Worm (Caenorhabditis elegans) whole organism, young adult: ENCODE data around the gene F10G7.10.

Experiments
- B0035.1 ChIP-seq: sonication (generic microtip); optimal IDR thresholded peaks from 2 replicates; lab custom pipeline; 2016; ENCODE audit warnings: missing genetic modification characterization, mild to moderate bottlenecking, missing compliant biosample characterization, missing genotype, missing genetic modification reagents
- B0261.1 ChIP-seq: sonication (generic microtip); optimal IDR thresholded peaks from 2 replicates; lab custom pipeline; 2016; ENCODE audit warnings: mild to moderate bottlenecking, missing genetic modification characterization, moderate library complexity, missing compliant biosample characterization
- F10E7.11 ChIP-seq: sonication (generic microtip); optimal IDR thresholded peaks from 2 replicates; lab custom pipeline; 2017; ENCODE audit warnings: mild to moderate bottlenecking, missing genetic modification characterization, moderate library complexity, missing compliant biosample characterization
- F23B12.7 ChIP-seq: sonication (generic microtip); optimal IDR thresholded peaks from 2 replicates; lab custom pipeline; 2017; ENCODE audit warnings: missing genetic modification characterization, mild to moderate bottlenecking, missing compliant biosample characterization, antibody characterized with exemption, moderate library complexity; ENCODE audit not compliant: insufficient read depth
- F52B5.7 ChIP-seq: sonication (generic microtip); optimal IDR thresholded peaks from 2 replicates; lab custom pipeline; 2016; ENCODE audit warnings: mild to moderate bottlenecking, missing genetic modification characterization, missing compliant biosample characterization
- T07F8.4 ChIP-seq: sonication (generic microtip); optimal IDR thresholded peaks from 2 replicates; lab custom pipeline; 2016; ENCODE audit warnings: mild to moderate bottlenecking, missing genetic modification characterization, moderate library complexity, missing compliant biosample characterization
- ZK185.1 ChIP-seq: sonication (generic microtip); optimal IDR thresholded peaks from 2 replicates; lab custom pipeline; 2016; ENCODE audit warnings: mild to moderate bottlenecking, missing genetic modification characterization, missing compliant biosample characterization; ENCODE audit not compliant: poor library complexity, severe bottlenecking
- attf-6 ChIP-seq: fragments of 200-800 bp; sonication (Bioruptor generic); IDR thresholded peaks from 2 replicates; pipeline ENCODE4 v1.3.6; 2022; ENCODE audit warnings: missing genetic modification reagents, missing genetic modification characterization, missing compliant biosample characterization
- ccch-3 ChIP-seq: fragments of 200-800 bp; sonication (Bioruptor generic); optimal IDR thresholded peaks from 2 replicates; lab custom pipeline; 2018; ENCODE audit warnings: mild to moderate bottlenecking, missing genetic modification characterization, missing compliant biosample characterization
- cebp-1 ChIP-seq, 2 experiments: fragments of 200-800 bp in 1 of 2; sonication (Bioruptor generic) in 1 of 2; sonication (generic microtip) in 1 of 2; IDR thresholded peaks in 1 of 2; optimal IDR thresholded peaks in 1 of 2; 2 replicates each; pipeline versions ENCODE4 v1.3.6 to Lab custom; 2017 to 2022; ENCODE audit warnings: missing compliant biosample characterization in 2 of 2, missing genetic modification characterization in 2 of 2, mild to moderate bottlenecking in 1 of 2, missing genetic modification reagents in 1 of 2, moderate library complexity in 1 of 2
- cebp-2 ChIP-seq: fragments of 200-800 bp; sonication (Bioruptor generic); IDR thresholded peaks from 2 replicates; pipeline ENCODE4 v1.3.6; 2022; ENCODE audit warnings: missing genetic modification characterization, missing compliant biosample characterization
- ceh-100 ChIP-seq: fragments of 200-800 bp; sonication (Bioruptor generic); IDR thresholded peaks from 2 replicates; pipeline ENCODE4 v1.3.6; 2022; ENCODE audit warnings: missing genetic modification reagents, missing genetic modification characterization, missing compliant biosample characterization
- ceh-58 ChIP-seq: fragments of 200-800 bp; sonication (Bioruptor generic); IDR thresholded peaks from 2 replicates; pipeline ENCODE4 v1.3.6; 2022; ENCODE audit warnings: missing genetic modification characterization, missing compliant biosample characterization
- ceh-79 ChIP-seq: sonication (generic microtip); optimal IDR thresholded peaks from 2 replicates; lab custom pipeline; 2017; ENCODE audit warnings: mild to moderate bottlenecking, missing genetic modification characterization, missing compliant biosample characterization
- chd-7 ChIP-seq: sonication (generic microtip); optimal IDR thresholded peaks from 2 replicates; lab custom pipeline; 2016; ENCODE audit warnings: mild to moderate bottlenecking, missing genetic modification characterization, moderate library complexity, missing compliant biosample characterization
- dpff-1 ChIP-seq: sonication (generic microtip); optimal IDR thresholded peaks from 2 replicates; lab custom pipeline; 2017; ENCODE audit warnings: mild to moderate bottlenecking, missing genetic modification characterization, missing compliant biosample characterization
- efl-1 ChIP-seq: fragments of 150-350 bp; optimal IDR thresholded peaks from 2 replicates; lab custom pipeline; 2014; ENCODE audit warnings: missing biosample characterization, missing genetic modification reagents, missing genetic modification characterization
- fkh-3 ChIP-seq: sonication (generic microtip); optimal IDR thresholded peaks from 2 replicates; lab custom pipeline; 2016; ENCODE audit warnings: mild to moderate bottlenecking, missing genetic modification characterization, missing compliant biosample characterization
- hmg-1.2 ChIP-seq: fragments of 200-800 bp; sonication (Bioruptor generic); IDR thresholded peaks from 2 replicates; pipeline ENCODE4 v1.3.6; 2022; ENCODE audit warnings: missing genetic modification reagents, missing genetic modification characterization, missing compliant biosample characterization
- hrde-1 ChIP-seq: sonication (generic microtip); optimal IDR thresholded peaks from 2 replicates; lab custom pipeline; 2016; ENCODE audit warnings: missing genetic modification characterization, mild to moderate bottlenecking, missing compliant biosample characterization, moderate library complexity, missing genotype, missing genetic modification reagents, borderline replicate concordance
- hsf-1 ChIP-seq: fragments of 200-800 bp; sonication (Bioruptor generic); IDR thresholded peaks from 2 replicates; pipeline ENCODE4 v1.3.6; 2022; ENCODE audit warnings: missing genetic modification reagents, missing genetic modification characterization, missing compliant biosample characterization
- let-607 ChIP-seq, 2 experiments: fragments of 200-800 bp in 1 of 2; sonication (Bioruptor generic) in 1 of 2; sonication (generic microtip) in 1 of 2; optimal IDR thresholded peaks; 2 replicates each; lab custom pipeline; 2016 to 2018; ENCODE audit warnings: mild to moderate bottlenecking in 2 of 2, missing compliant biosample characterization in 2 of 2, missing genetic modification characterization in 2 of 2, moderate library complexity in 2 of 2, missing genotype in 1 of 2
- lin-26 ChIP-seq: fragments of 200-800 bp; sonication (Bioruptor generic); IDR thresholded peaks from 2 replicates; pipeline ENCODE4 v1.3.6; 2022; ENCODE audit warnings: missing genetic modification reagents, missing genetic modification characterization, missing compliant biosample characterization
- lin-40 ChIP-seq: sonication (generic microtip); optimal IDR thresholded peaks from 2 replicates; lab custom pipeline; 2016; ENCODE audit warnings: missing genetic modification characterization, mild to moderate bottlenecking, missing compliant biosample characterization, missing genotype, missing genetic modification reagents
- lsl-1 ChIP-seq: fragments of 200-800 bp; sonication (Bioruptor generic); optimal IDR thresholded peaks from 2 replicates; lab custom pipeline; 2018; ENCODE audit warnings: mild to moderate bottlenecking, missing genetic modification characterization, moderate library complexity, missing compliant biosample characterization
- lsy-27 ChIP-seq: sonication (generic microtip); optimal IDR thresholded peaks from 2 replicates; lab custom pipeline; 2017; ENCODE audit warnings: missing genetic modification characterization, mild to moderate bottlenecking, missing compliant biosample characterization, antibody characterized with exemption, missing genotype, borderline replicate concordance; ENCODE audit not compliant: insufficient read depth
- nfya-1 ChIP-seq: sonication (generic microtip); optimal IDR thresholded peaks from 2 replicates; lab custom pipeline; 2017; ENCODE audit warnings: antibody characterized with exemption, missing compliant biosample characterization, missing genetic modification characterization, borderline replicate concordance; ENCODE audit not compliant: insufficient read depth
- nhr-27 ChIP-seq: fragments of 200-800 bp; sonication (Bioruptor generic); optimal IDR thresholded peaks from 2 replicates; lab custom pipeline; 2018; ENCODE audit warnings: mild to moderate bottlenecking, missing genetic modification characterization, moderate library complexity, missing compliant biosample characterization
- pha-4 ChIP-seq: fragments of 150-350 bp; sonication (generic microtip); optimal IDR thresholded peaks from 2 replicates; lab custom pipeline; 2014; ENCODE audit warnings: missing biosample characterization, missing genetic modification reagents, missing genetic modification characterization
- rec-8 ChIP-seq, 2 experiments: sonication (generic microtip); optimal IDR thresholded peaks; 2 replicates each; lab custom pipeline; 2016; ENCODE audit warnings: mild to moderate bottlenecking in 2 of 2, missing genetic modification characterization in 2 of 2, missing genetic modification reagents in 2 of 2, missing genotype in 2 of 2, missing biosample characterization in 1 of 2, missing compliant biosample characterization in 1 of 2, moderate library complexity in 1 of 2
- repo-1 ChIP-seq: sonication (generic microtip); optimal IDR thresholded peaks from 2 replicates; lab custom pipeline; 2017; ENCODE audit warnings: mild to moderate bottlenecking, missing genetic modification characterization, missing compliant biosample characterization
- rpc-1 ChIP-seq, 2 experiments: fragments of 150-350 bp in 1 of 2; sonication (generic microtip) in 1 of 2; optimal IDR thresholded peaks; 2 replicates each; lab custom pipeline; 2014 to 2018; ENCODE audit warnings: missing biosample characterization in 1 of 2, missing genetic modification characterization in 1 of 2, missing genetic modification reagents in 1 of 2, missing genotype in 1 of 2
- sea-2 ChIP-seq: fragments of 200-800 bp; sonication (Bioruptor generic); IDR thresholded peaks from 2 replicates; pipeline ENCODE4 v1.3.6; 2022; ENCODE audit warnings: missing genetic modification characterization, missing compliant biosample characterization
- sptf-2 ChIP-seq: fragments of 200-800 bp; sonication (Bioruptor generic); optimal IDR thresholded peaks from 2 replicates; lab custom pipeline; 2018; ENCODE audit warnings: mild to moderate bottlenecking, missing genetic modification characterization, missing compliant biosample characterization
- zim-3 ChIP-seq: sonication (generic microtip); optimal IDR thresholded peaks from 2 replicates; lab custom pipeline; 2017; ENCODE audit warnings: mild to moderate bottlenecking, missing genetic modification characterization, moderate library complexity, missing compliant biosample characterization
- ztf-28 ChIP-seq: fragments of 200-800 bp; sonication (Bioruptor generic); IDR thresholded peaks from 2 replicates; pipeline ENCODE4 v1.3.6; 2022; ENCODE audit warnings: missing genetic modification reagents, missing genetic modification characterization, missing compliant biosample characterization

The F10G7.10 gene

DNA sequence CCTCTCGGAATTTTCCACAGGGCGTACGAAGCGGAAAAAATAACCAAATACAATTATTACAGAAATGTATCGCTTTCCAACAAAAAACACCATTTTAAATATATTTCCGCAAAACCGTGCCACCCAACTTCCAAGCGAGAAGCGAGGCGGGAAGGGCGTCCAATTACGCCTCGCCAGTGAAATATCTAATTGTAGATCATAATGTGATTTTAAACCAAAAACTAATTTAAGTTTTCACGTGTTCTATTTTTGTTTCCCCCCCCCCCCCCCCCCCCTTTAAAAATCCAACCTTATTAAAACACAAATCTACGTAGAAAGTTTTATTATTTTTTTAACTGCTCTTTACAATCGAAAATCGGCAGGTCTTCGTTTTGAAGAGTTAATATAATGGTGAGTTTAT lies 36.6 kb downstream of the F10G7.10 start, which contains the start of gene F10G7.12:
Gene F10G7.12, plus strand, starts transcription at position 301 of the 400 bp plus-strand sequence.
- TF ChIP-seq dpff-1 (no peak), hmg-1.2 (no peak), ZK185.1 (tag; lab: Kevin White, UChicago) (no peak), pha-4 (tag; lab: Kevin White, UChicago) (no peak), repo-1 (no peak), rec-8 (tag; optimal IDR thresholded peaks at IDR 0.05; lab: Kevin White, UChicago) (no peak), ccch-3 (no peak), sea-2 (GFP tag; lab: Robert Waterston, UW) (no peak), zim-3 (tag; lab: Kevin White, UChicago) (no peak), attf-6 (GFP tag; lab: Robert Waterston, UW) (no peak)
- TF ChIP-seq, all 124 proteins: peak for 0

- TF ChIP-seq ceh-100 (no peak), F52B5.7 (tag; lab: Kevin White, UChicago) (no peak), let-607 (tag; optimal IDR thresholded peaks at IDR 0.05; lab: Kevin White, UChicago) (no peak), F23B12.7 (tag; lab: Kevin White, UChicago) (no peak), sptf-2 (GFP tag; lab: Kevin White, UChicago) (no peak), ztf-28 (GFP tag; lab: Robert Waterston, UW) (no peak), lin-40 (no peak), hrde-1 (no peak), lsy-27 (no peak), ceh-58 (GFP tag; lab: Robert Waterston, UW) (no peak), fkh-3 (tag; lab: Kevin White, UChicago) (no peak), nfya-1 (tag; lab: Kevin White, UChicago) (no peak), F10E7.11 (no peak), lsl-1 (GFP tag; lab: Kevin White, UChicago) (no peak), lin-26 (GFP tag; lab: Robert Waterston, UW) (no peak)
Observed at ce11 chrII:4686941-4687340, 39.1 kb downstream of the F10G7.10 start, which contains the start of gene sre-39. Gene sre-39, plus strand, starts transcription at chrII:4687241.

- TF ChIP-seq ceh-79 (tag; lab: Kevin White, UChicago) (no peak), cebp-2 (no peak), T07F8.4 (tag; lab: Kevin White, UChicago) (no peak), rpc-1 (optimal IDR thresholded peaks at IDR 0.05; lab: Kevin White, UChicago) (peak; percentile 6), rpc-1 (tag; optimal IDR thresholded peaks at IDR 0.05; lab: Kevin White, UChicago) (no peak), B0035.1 (no peak), ceh-100 (no peak), cebp-1 (GFP tag; IDR thresholded peaks at IDR 0.05; lab: Robert Waterston, UW) (no peak), cebp-1 (tag; optimal IDR thresholded peaks at IDR 0.05; lab: Kevin White, UChicago) (no peak), nhr-27 (tag; lab: Kevin White, UChicago) (no peak), chd-7 (tag; lab: Kevin White, UChicago) (no peak), efl-1 (GFP tag; lab: Kevin White, UChicago) (no peak), hsf-1 (GFP tag; lab: Robert Waterston, UW) (peak; percentile 93), B0261.1 (tag; lab: Kevin White, UChicago) (no peak), nfya-1 (tag; lab: Kevin White, UChicago) (no peak)
- TF ChIP-seq, all 124 proteins: peak for 2
Observed at ce11 chrII:4684852-4685251, 41.2 kb downstream of the F10G7.10 start.
